Worm (Caenorhabditis elegans) whole organism, midembryonic: ENCODE results near the gene eral-1.

Experiments
- T22C8.4 ChIP-seq: fragments of 200-800 bp; sonication (Bioruptor generic); IDR thresholded peaks from 2 replicates; pipeline ENCODE4 v1.3.6; 2022; ENCODE audit warnings: missing genetic modification characterization, missing compliant biosample characterization
- cog-1 ChIP-seq: sonication (generic microtip); optimal IDR thresholded peaks from 2 replicates; lab custom pipeline; 2016; ENCODE audit warnings: missing genetic modification characterization, missing compliant biosample characterization
- flt-1 ChIP-seq: fragments of 200-800 bp; sonication (Bioruptor generic); IDR thresholded peaks from 2 replicates; pipeline ENCODE4 v1.3.6; 2022; ENCODE audit warnings: missing genetic modification characterization, missing compliant biosample characterization
- klf-2 ChIP-seq: fragments of 200-800 bp; sonication (Bioruptor generic); conservative IDR thresholded peaks from 2 replicates; pipeline ENCODE4 v1.3.6; 2022; ENCODE audit warnings: missing genetic modification reagents, missing genetic modification characterization, missing compliant biosample characterization
- ref-1 ChIP-seq: fragments of 200-800 bp; sonication (Bioruptor generic); conservative IDR thresholded peaks from 2 replicates; pipeline ENCODE4 v1.3.6; 2022; ENCODE audit warnings: missing genetic modification reagents, missing genetic modification characterization, missing compliant biosample characterization
- tab-1 ChIP-seq: fragments of 200-800 bp; sonication (Bioruptor generic); IDR thresholded peaks from 2 replicates; pipeline ENCODE4 v1.3.6; 2022; ENCODE audit warnings: missing genetic modification characterization, missing compliant biosample characterization
- ztf-23 ChIP-seq: fragments of 200-800 bp; sonication (Bioruptor generic); IDR thresholded peaks from 2 replicates; pipeline ENCODE4 v1.3.6; 2022; ENCODE audit warnings: missing genetic modification reagents, missing genetic modification characterization, missing compliant biosample characterization
- ztf-29 ChIP-seq: fragments of 200-800 bp; sonication (Bioruptor generic); IDR thresholded peaks from 2 replicates; pipeline ENCODE4 v1.3.6; 2022; ENCODE audit warnings: missing genetic modification reagents, missing genetic modification characterization, missing compliant biosample characterization

DNA sequence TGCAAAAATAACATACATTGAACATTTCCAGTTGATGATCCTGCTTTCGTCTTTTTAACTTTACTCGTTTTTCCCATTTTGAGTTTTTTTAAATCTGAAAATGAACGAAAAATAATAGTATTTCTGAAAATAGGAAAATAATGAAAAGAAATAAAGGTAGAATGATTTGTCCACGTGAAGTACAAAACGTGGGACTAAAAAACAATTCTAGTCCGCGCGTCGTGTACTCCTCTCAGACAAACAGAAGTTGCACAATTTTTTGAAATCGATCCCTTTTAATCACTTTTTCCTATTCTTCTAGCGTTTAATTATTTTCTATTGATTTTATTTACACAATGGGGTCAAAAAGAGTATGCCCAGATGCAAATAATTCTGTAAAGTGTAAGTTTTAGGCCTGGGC lies 1.5 kb upstream of the eral-1 start, which contains the start of the genes E02H1.1 and tag-124:
- TF ChIP-seq flt-1 (GFP tag; lab: Robert Waterston, UW) (peak; percentile 62), cog-1 (tag; lab: Kevin White, UChicago) (peak; percentile 7), ref-1 (GFP tag; lab: Robert Waterston, UW) (no peak), tab-1 (no peak), ztf-23 (GFP tag; lab: Robert Waterston, UW) (peak; percentile 52; the same call in 1 of the 2 replicates), klf-2 (GFP tag; lab: Robert Waterston, UW) (no peak), ztf-29 (GFP tag; lab: Robert Waterston, UW) (no peak), T22C8.4 (GFP tag; lab: Robert Waterston, UW) (no peak)
